Fruit fly (Drosophila melanogaster) whole organism, adult: ENCODE measurements around the gene ph-p.

Experiments
- CG11617 ChIP-seq: fragments of 200-800 bp; sonication (Bioruptor generic); optimal IDR thresholded peaks from 2 replicates; lab custom pipeline; 2017; ENCODE audit warnings: mild to moderate bottlenecking, missing biosample characterization, missing genetic modification reagents, missing genetic modification characterization
- CG12768 ChIP-seq: fragments of 200-800 bp; sonication (Bioruptor generic); optimal IDR thresholded peaks from 2 replicates; lab custom pipeline; 2017; ENCODE audit warnings: missing biosample characterization, missing genetic modification characterization, mild to moderate bottlenecking, moderate library complexity, missing genetic modification reagents
- CG14711 ChIP-seq: fragments of 200-800 bp; sonication (Bioruptor generic); optimal IDR thresholded peaks from 2 replicates; lab custom pipeline; 2018; ENCODE audit warnings: missing biosample characterization, mild to moderate bottlenecking, missing genetic modification characterization, moderate library complexity
- CG1620 ChIP-seq: fragments of 200-800 bp; sonication (Bioruptor generic); optimal IDR thresholded peaks from 2 replicates; lab custom pipeline; 2016; ENCODE audit warnings: missing biosample characterization, missing genetic modification characterization
- CG33017 ChIP-seq: fragments of 200-800 bp; sonication (Bioruptor generic); optimal IDR thresholded peaks from 2 replicates; lab custom pipeline; 2018; ENCODE audit warnings: missing biosample characterization, mild to moderate bottlenecking, missing genetic modification characterization, moderate library complexity
- CG5204 ChIP-seq: fragments of 200-800 bp; sonication (Bioruptor generic); optimal IDR thresholded peaks from 2 replicates; lab custom pipeline; 2016; ENCODE audit warnings: missing biosample characterization, missing genetic modification characterization
- CG7045 ChIP-seq: fragments of 200-800 bp; sonication (Bioruptor generic); optimal IDR thresholded peaks from 2 replicates; lab custom pipeline; 2017; ENCODE audit warnings: missing biosample characterization, mild to moderate bottlenecking, missing genetic modification characterization
- CG7101 ChIP-seq: fragments of 200-800 bp; sonication (Bioruptor generic); optimal IDR thresholded peaks from 2 replicates; lab custom pipeline; 2018; ENCODE audit warnings: missing biosample characterization, mild to moderate bottlenecking, missing genetic modification characterization, moderate library complexity
- Clk ChIP-seq: fragments of 200-800 bp; sonication (Bioruptor generic); optimal IDR thresholded peaks from 2 replicates; lab custom pipeline; 2017; ENCODE audit warnings: missing biosample characterization, missing genetic modification characterization
- Crg-1 ChIP-seq: fragments of 200-800 bp; sonication (Bioruptor generic); optimal IDR thresholded peaks from 2 replicates; lab custom pipeline; 2016; ENCODE audit warnings: missing biosample characterization, missing genetic modification characterization
- Hr96 ChIP-seq: fragments of 200-800 bp; sonication (Bioruptor generic); optimal IDR thresholded peaks from 2 replicates; lab custom pipeline; 2016; ENCODE audit warnings: missing biosample characterization, missing genetic modification characterization
- Mnt ChIP-seq: fragments of 200-800 bp; sonication (Bioruptor generic); optimal IDR thresholded peaks from 2 replicates; lab custom pipeline; 2016; ENCODE audit warnings: missing biosample characterization, mild to moderate bottlenecking, missing genetic modification characterization
- bab1 ChIP-seq: fragments of 200-800 bp; sonication (Bioruptor generic); optimal IDR thresholded peaks from 3 replicates; lab custom pipeline; 2019; ENCODE audit warnings: missing biosample characterization, mild to moderate bottlenecking, missing genetic modification characterization, moderate library complexity
- cic ChIP-seq: fragments of 200-800 bp; sonication (Bioruptor generic); optimal IDR thresholded peaks from 2 replicates; lab custom pipeline; 2017; ENCODE audit warnings: missing biosample characterization, mild to moderate bottlenecking, missing genetic modification characterization, moderate library complexity
- cnc ChIP-seq, 2 experiments: fragments of >200 bp; optimal IDR thresholded peaks; 2 replicates each; lab custom pipeline; 2017
- kay ChIP-seq: fragments of 200-800 bp; sonication (Bioruptor generic); peaks from one replicate; lab custom pipeline; 2016; ENCODE audit warnings: missing biosample characterization, missing genetic modification characterization, borderline replicate concordance
- ovo ChIP-seq: fragments of 200-800 bp; sonication (Bioruptor generic); optimal IDR thresholded peaks from 2 replicates; lab custom pipeline; 2016; ENCODE audit warnings: missing biosample characterization, missing genetic modification characterization
- pad ChIP-seq: fragments of 200-800 bp; sonication (Bioruptor generic); optimal IDR thresholded peaks from 3 replicates; lab custom pipeline; 2017; ENCODE audit warnings: missing biosample characterization, missing genetic modification characterization, mild to moderate bottlenecking, moderate library complexity, missing genetic modification reagents
- tj ChIP-seq: fragments of 200-800 bp; sonication (Bioruptor generic); optimal IDR thresholded peaks from 3 replicates; lab custom pipeline; 2017; ENCODE audit warnings: missing biosample characterization, mild to moderate bottlenecking, missing genetic modification characterization, moderate library complexity
- toe ChIP-seq: fragments of 200-800 bp; sonication (Bioruptor generic); optimal IDR thresholded peaks from 2 replicates; lab custom pipeline; 2016; ENCODE audit warnings: missing biosample characterization, missing genetic modification characterization

Gene ph-p

DNA sequence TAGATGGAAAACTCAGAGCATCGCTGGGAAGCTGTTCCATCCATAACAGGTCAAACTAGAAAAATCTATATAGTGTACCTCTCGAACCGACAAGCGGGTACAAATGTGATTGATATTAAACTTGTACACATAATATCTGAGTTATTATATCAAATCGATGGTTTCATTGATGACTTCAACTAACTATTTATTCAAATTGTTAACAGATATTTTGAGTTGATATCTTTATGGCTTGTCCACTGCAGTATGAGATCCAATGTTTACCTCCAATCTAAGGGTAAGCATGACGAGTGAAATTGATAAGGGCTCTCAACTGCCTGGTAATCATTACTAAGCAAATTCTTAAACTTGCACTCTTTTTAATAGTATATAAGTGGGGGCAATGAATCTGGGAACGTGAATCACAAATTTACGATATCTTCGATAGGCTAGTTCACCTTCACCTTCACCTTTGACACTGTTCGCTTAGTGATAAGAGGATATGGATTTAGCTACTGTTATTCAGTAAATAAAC, 37.8 kb upstream of the ph-p start, which contains the start of gene Cyp4d2:
Gene Cyp4d2, plus strand, starts transcription at position 51 of the 514 bp plus-strand sequence.
- TF ChIP-seq cnc (optimal IDR thresholded peaks at IDR 0.05; lab: Kevin White, UChicago) (peak; percentile 75 to 93), tj (GFP tag; lab: Kevin White, UChicago) (peak; percentile 24), Hr96 (GFP tag; lab: Kevin White, UChicago) (no peak), kay (GFP tag; lab: Kevin White, UChicago) (no peak), CG7045 (GFP tag; lab: Kevin White, UChicago) (no peak)

DNA sequence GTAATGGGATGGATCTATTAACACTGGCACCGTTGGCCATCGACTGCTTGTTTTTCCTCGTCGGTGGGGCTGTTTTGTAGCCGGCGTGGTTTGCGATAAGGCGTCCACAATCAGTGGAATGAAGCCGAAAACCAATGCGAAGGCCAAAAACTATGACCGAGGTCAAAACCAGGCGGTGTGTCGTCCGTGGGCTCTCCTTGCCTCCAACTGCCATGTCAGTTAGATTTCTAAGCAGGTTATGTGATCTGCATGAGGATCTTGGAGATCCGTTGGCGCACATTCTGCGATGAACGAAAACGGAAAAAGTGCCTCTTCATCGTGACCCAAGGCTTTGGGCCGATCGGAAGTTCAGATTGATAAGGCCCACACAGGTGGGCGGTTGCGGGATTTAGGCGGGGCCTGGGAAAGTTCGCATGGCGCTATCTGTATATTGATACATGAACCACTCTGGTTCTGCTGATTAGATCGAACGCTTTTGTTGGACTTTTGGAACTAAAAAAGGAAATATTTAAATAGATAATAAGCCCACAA, 37.2 kb upstream of the ph-p start, which contains the start of gene Cyp4d14:
Gene Cyp4d14, minus strand, starts transcription at position 51 of the 531 bp plus-strand sequence.
- TF ChIP-seq cnc (optimal IDR thresholded peaks at IDR 0.05; lab: Kevin White, UChicago): peak in 1 of 2 experiments; percentile 27
- TF ChIP-seq CG7101 (tag; lab: Kevin White, UChicago): no peak
- TF ChIP-seq Clk (GFP tag; lab: Kevin White, UChicago): no peak
- no peak for TF ChIP-seq Hr96 (GFP tag; lab: Kevin White, UChicago)
- TF ChIP-seq cic (GFP tag; lab: Kevin White, UChicago): no peak

DNA sequence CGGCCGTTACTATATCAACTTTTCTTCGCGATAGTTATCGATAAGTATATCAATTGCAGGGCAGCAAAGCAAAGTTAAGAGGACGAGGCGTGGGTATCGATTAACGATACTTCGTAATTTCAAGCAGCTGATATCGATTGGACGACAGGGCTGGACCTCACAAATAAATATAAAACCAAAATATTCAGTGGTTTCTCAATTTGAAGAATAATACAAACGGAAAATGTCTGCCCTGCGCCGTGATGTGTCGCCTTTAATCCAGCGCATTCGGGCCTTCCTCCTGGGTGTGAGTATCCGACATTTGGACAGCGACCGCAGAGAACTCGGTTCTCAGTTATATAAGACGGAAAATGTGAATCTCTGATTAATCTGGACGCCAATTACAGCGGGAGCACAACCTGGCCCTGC, 34.3 kb upstream of the ph-p start, which contains the start of gene ND-B14.5A:
Gene ND-B14.5A, plus strand, starts transcription at position 107 of the 408 bp plus-strand sequence.
- TF ChIP-seq toe (GFP tag; lab: Kevin White, UChicago) (no peak), Hr96 (GFP tag; lab: Kevin White, UChicago) (no peak), CG14711 (tag; lab: Kevin White, UChicago) (peak; percentile 0), CG11617 (peak; percentile 19), tj (GFP tag; lab: Kevin White, UChicago) (no peak), bab1 (GFP tag; lab: Kevin White, UChicago) (peak; percentile 58), CG7101 (tag; lab: Kevin White, UChicago) (peak; percentile 13), Mnt (peak; percentile 49), ovo (GFP tag; lab: Kevin White, UChicago) (no peak)

dm6 chrX:2170424-2170823, 32.3 kb upstream of the ph-p start:
- no peak for TF ChIP-seq CG12768 (GFP tag; lab: Kevin White, UChicago)
- no peak for TF ChIP-seq CG7045 (GFP tag; lab: Kevin White, UChicago)
- no peak for TF ChIP-seq CG33017
- no peak for TF ChIP-seq Crg-1 (GFP tag; lab: Kevin White, UChicago)
- TF ChIP-seq CG5204: no peak
- no peak for TF ChIP-seq Hr96 (GFP tag; lab: Kevin White, UChicago)
- TF ChIP-seq Mnt: no peak
- no peak for TF ChIP-seq Clk (GFP tag; lab: Kevin White, UChicago)
- TF ChIP-seq ovo (GFP tag; lab: Kevin White, UChicago): no peak

- TF ChIP-seq CG11617 (peak; percentile 15), CG1620 (GFP tag; lab: Kevin White, UChicago) (no peak)
These were observed 30.5 kb upstream of the ph-p start for dm6 chrX:2168485-2169199.

- TF ChIP-seq CG7045 (GFP tag; lab: Kevin White, UChicago) (no peak), ovo (GFP tag; lab: Kevin White, UChicago) (no peak)
These were observed 28.0 kb upstream of the ph-p start for dm6 chrX:2166129-2166528.

DNA sequence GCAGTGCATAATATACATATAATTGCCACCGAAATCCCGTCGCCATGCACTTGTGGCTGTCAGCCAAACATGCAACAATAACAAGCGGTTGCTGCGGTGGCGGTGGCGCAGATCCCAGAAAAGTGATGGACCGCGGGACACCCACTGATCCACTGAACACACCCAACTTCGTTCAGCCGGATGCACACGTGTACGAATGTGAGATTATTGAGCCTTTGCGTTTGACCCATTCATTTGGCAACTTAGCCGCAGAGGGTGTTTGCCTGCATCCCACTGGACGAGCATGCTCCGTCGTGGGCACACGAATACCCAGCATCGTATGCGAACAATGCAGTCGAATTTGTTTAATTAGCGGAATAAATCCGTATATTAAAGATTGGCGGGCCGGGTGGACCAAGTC, 27.2 kb upstream of the ph-p start:
- no peak for TF ChIP-seq pad
- TF ChIP-seq Mnt: no peak
- TF ChIP-seq CG7045 (GFP tag; lab: Kevin White, UChicago): no peak
- no peak for TF ChIP-seq CG5204
- no peak for TF ChIP-seq tj (GFP tag; lab: Kevin White, UChicago)
- TF ChIP-seq Clk (GFP tag; lab: Kevin White, UChicago): no peak
- no peak for TF ChIP-seq ovo (GFP tag; lab: Kevin White, UChicago)
- no peak for TF ChIP-seq CG7101 (tag; lab: Kevin White, UChicago)
- TF ChIP-seq CG1620 (GFP tag; lab: Kevin White, UChicago): no peak
- no peak for TF ChIP-seq CG33017
- no peak for TF ChIP-seq Hr96 (GFP tag; lab: Kevin White, UChicago)
- TF ChIP-seq toe (GFP tag; lab: Kevin White, UChicago): no peak
- no peak for TF ChIP-seq CG14711 (tag; lab: Kevin White, UChicago)
- no peak for TF ChIP-seq bab1 (GFP tag; lab: Kevin White, UChicago)
- no peak for TF ChIP-seq CG11617
